Fruit fly (Drosophila melanogaster): Measurements from ENCODE around the gene Nmd3.

The Nmd3 gene

DNA sequence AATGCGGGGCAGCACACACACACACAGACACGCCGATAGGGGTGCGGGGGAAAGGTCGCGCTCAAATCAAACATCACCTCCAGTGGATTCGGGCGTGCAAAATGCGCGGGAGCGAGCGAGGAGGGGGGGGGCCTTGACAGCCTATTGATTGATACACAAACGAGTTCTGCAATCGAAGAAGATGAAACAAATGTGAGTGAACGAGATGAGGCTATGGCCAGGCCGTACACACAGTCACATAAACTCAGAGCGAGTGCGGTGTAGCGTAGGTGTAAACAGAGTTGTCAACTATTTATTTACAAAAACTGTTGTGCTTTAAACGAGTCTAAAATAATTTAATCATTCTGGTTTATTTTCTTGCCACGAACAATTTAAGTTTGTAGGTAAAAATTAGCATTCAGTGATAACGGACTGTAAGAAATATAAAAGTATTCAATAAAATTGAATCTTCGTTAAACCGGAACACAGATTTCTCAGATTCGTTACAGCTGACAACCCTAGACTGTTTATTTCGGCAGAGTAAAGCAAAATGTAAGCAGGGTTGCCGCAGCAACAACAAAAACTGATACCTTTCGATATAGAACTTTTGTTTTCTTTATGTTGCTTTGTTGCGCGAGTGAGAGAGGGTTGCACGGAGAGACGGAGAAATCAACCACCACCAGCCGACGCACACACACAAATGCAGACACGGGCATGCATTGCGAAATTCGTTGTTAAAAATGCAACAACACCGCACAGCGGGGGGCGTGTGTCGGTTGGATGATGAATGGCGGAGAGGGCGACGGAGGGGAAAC, 49.3 kb downstream of the Nmd3 start (continued):
- peak; percentile 69 for TF ChIP-seq ssp (GFP tag; IDR thresholded peaks at IDR 0.05)
- TF ChIP-seq sima (GFP tag; optimal IDR thresholded peaks at IDR 0.05) = no peak
- TF ChIP-seq CG13894 (tag; optimal IDR thresholded peaks at IDR 0.05) = peak; percentile 90
- TF ChIP-seq hbn (GFP tag; IDR thresholded peaks at IDR 0.05; ENCODE audit: partially characterized antibody) = no peak
- TF ChIP-seq ci (GFP tag; IDR thresholded peaks at IDR 0.05) = peak; percentile 87
- TF ChIP-seq dm (GFP tag; optimal IDR thresholded peaks at IDR 0.05) = peak; percentile 62
- TF ChIP-seq Abd-B (GFP tag; optimal IDR thresholded peaks at IDR 0.05) = peak; percentile 75
- TF ChIP-seq tna (GFP tag; IDR thresholded peaks at IDR 0.05; ENCODE audit: partially characterized antibody) = no peak
- peak; percentile 76 for TF ChIP-seq gce (GFP tag; IDR thresholded peaks at IDR 0.05)
- peak; percentile 77 for TF ChIP-seq HLH54F (GFP tag; optimal IDR thresholded peaks at IDR 0.05)
- peak; percentile 0 for TF ChIP-seq CG9797 (GFP tag; optimal IDR thresholded peaks at IDR 0.05)
- TF ChIP-seq vvl (GFP tag; IDR thresholded peaks at IDR 0.05) = peak; percentile 90
- TF ChIP-seq pb (GFP tag; optimal IDR thresholded peaks at IDR 0.05) = peak; percentile 54
- peak in 1 of 2 experiments; percentile 3 for TF ChIP-seq tll (GFP tag; optimal IDR thresholded peaks at IDR 0.05)
- peak; percentile 81 for TF ChIP-seq CG5180 (GFP tag; optimal IDR thresholded peaks at IDR 0.05)
- peak; percentile 76 for TF ChIP-seq ATbp (GFP tag; optimal IDR thresholded peaks at IDR 0.05)
- peak; percentile 65 for TF ChIP-seq Rx (GFP tag; IDR thresholded peaks at IDR 0.05)
- TF ChIP-seq pum (GFP tag; optimal IDR thresholded peaks at IDR 0.05) = peak; percentile 80
- TF ChIP-seq ase (GFP tag; IDR thresholded peaks at IDR 0.05) = peak; percentile 76
- peak; percentile 76 for TF ChIP-seq Dad (GFP tag; optimal IDR thresholded peaks at IDR 0.05)
- TF ChIP-seq Hr78 (GFP tag; optimal IDR thresholded peaks at IDR 0.05) = peak in 1 of 2 experiments; percentile 82
- TF ChIP-seq fru (optimal IDR thresholded peaks at IDR 0.05) = no peak
- peak; percentile 82 for TF ChIP-seq E2f1 (GFP tag; IDR thresholded peaks at IDR 0.05)
- TF ChIP-seq Chrac-16 (GFP tag; optimal IDR thresholded peaks at IDR 0.05) = peak; percentile 77
- peak; percentile 67 for TF ChIP-seq sd (tag; optimal IDR thresholded peaks at IDR 0.05)
- TF ChIP-seq CG14965 (GFP tag; optimal IDR thresholded peaks at IDR 0.05; ENCODE audit: borderline replicate concordance) = peak; percentile 32
- TF ChIP-seq CG2875 (GFP tag; optimal IDR thresholded peaks at IDR 0.05) = peak; percentile 78
- peak; percentile 54 for TF ChIP-seq CG10321 (GFP tag; IDR thresholded peaks at IDR 0.05)
- TF ChIP-seq slbo (GFP tag; IDR thresholded peaks at IDR 0.05) = peak; percentile 78
- TF ChIP-seq CG18619 (GFP tag; optimal IDR thresholded peaks at IDR 0.05) = peak; percentile 86
- no peak for TF ChIP-seq HmgD (GFP tag; optimal IDR thresholded peaks at IDR 0.05)
- peak; percentile 91 for TF ChIP-seq caup (GFP tag; optimal IDR thresholded peaks at IDR 0.05; ENCODE audit: severe bottlenecking)
- TF ChIP-seq kah (GFP tag; optimal IDR thresholded peaks at IDR 0.05) = peak; percentile 79
- TF ChIP-seq br (optimal IDR thresholded peaks at IDR 0.05) = no peak
- TF ChIP-seq fd102C (GFP tag; optimal IDR thresholded peaks at IDR 0.05) = peak; percentile 63
- TF ChIP-seq lola (GFP tag; optimal IDR thresholded peaks at IDR 0.05) = peak in 1 of 3 experiments; percentile 87
- TF ChIP-seq Myb (GFP tag; optimal IDR thresholded peaks at IDR 0.05) = peak; percentile 59
- no peak for TF ChIP-seq D (optimal IDR thresholded peaks at IDR 0.05)
- peak; percentile 89 for TF ChIP-seq D (GFP tag; optimal IDR thresholded peaks at IDR 0.05)
- peak; percentile 86 for TF ChIP-seq CG32767 (GFP tag; IDR thresholded peaks at IDR 0.05)
- peak; percentile 95 for TF ChIP-seq CG13296 (GFP tag; optimal IDR thresholded peaks at IDR 0.05)
- peak; percentile 43 for TF ChIP-seq CTCF (GFP tag; optimal IDR thresholded peaks at IDR 0.05)
- TF ChIP-seq knrl (GFP tag; IDR thresholded peaks at IDR 0.05; ENCODE audit: partially characterized antibody) = no peak; the same call in 2 of the 3 replicates
- peak; percentile 78 for TF ChIP-seq sens-2 (GFP tag; IDR thresholded peaks at IDR 0.05)
- peak; percentile 79 for TF ChIP-seq disco-r (GFP tag; optimal IDR thresholded peaks at IDR 0.05)
- peak; percentile 88 for TF ChIP-seq HLH3B (GFP tag; IDR thresholded peaks at IDR 0.05)
- peak; percentile 92 for TF ChIP-seq Atf6 (GFP tag; IDR thresholded peaks at IDR 0.05)
- TF ChIP-seq row (GFP tag; IDR thresholded peaks at IDR 0.05) = peak; percentile 94
- no peak for TF ChIP-seq CG8478 (optimal IDR thresholded peaks at IDR 0.05)
- TF ChIP-seq lbe (GFP tag; optimal IDR thresholded peaks at IDR 0.05) = peak; percentile 75

Measured in whole organism, embryonic.